Fruit fly (Drosophila melanogaster) whole organism, adult: ENCODE results near the gene CG13318.

ENCODE experiments used
- CG11617 ChIP-seq: fragments of 200-800 bp; sonication (Bioruptor generic); optimal IDR thresholded peaks from 2 replicates; lab custom pipeline; 2017; ENCODE audit warnings: mild to moderate bottlenecking, missing biosample characterization, missing genetic modification reagents, missing genetic modification characterization
- CG12768 ChIP-seq: fragments of 200-800 bp; sonication (Bioruptor generic); optimal IDR thresholded peaks from 2 replicates; lab custom pipeline; 2017; ENCODE audit warnings: missing biosample characterization, missing genetic modification characterization, mild to moderate bottlenecking, moderate library complexity, missing genetic modification reagents
- CG5204 ChIP-seq: fragments of 200-800 bp; sonication (Bioruptor generic); optimal IDR thresholded peaks from 2 replicates; lab custom pipeline; 2016; ENCODE audit warnings: missing biosample characterization, missing genetic modification characterization
- CG7101 ChIP-seq: fragments of 200-800 bp; sonication (Bioruptor generic); optimal IDR thresholded peaks from 2 replicates; lab custom pipeline; 2018; ENCODE audit warnings: missing biosample characterization, mild to moderate bottlenecking, missing genetic modification characterization, moderate library complexity
- Clk ChIP-seq: fragments of 200-800 bp; sonication (Bioruptor generic); optimal IDR thresholded peaks from 2 replicates; lab custom pipeline; 2017; ENCODE audit warnings: missing biosample characterization, missing genetic modification characterization
- bab1 ChIP-seq: fragments of 200-800 bp; sonication (Bioruptor generic); optimal IDR thresholded peaks from 3 replicates; lab custom pipeline; 2019; ENCODE audit warnings: missing biosample characterization, mild to moderate bottlenecking, missing genetic modification characterization, moderate library complexity
- cnc ChIP-seq, 2 experiments: fragments of >200 bp; optimal IDR thresholded peaks; 2 replicates each; lab custom pipeline; 2017
- kay ChIP-seq: fragments of 200-800 bp; sonication (Bioruptor generic); peaks from one replicate; lab custom pipeline; 2016; ENCODE audit warnings: missing biosample characterization, missing genetic modification characterization, borderline replicate concordance
- ovo ChIP-seq: fragments of 200-800 bp; sonication (Bioruptor generic); optimal IDR thresholded peaks from 2 replicates; lab custom pipeline; 2016; ENCODE audit warnings: missing biosample characterization, missing genetic modification characterization

- no peak for TF ChIP-seq kay (GFP tag; lab: Kevin White, UChicago)
- TF ChIP-seq CG11617 (GFP tag; lab: Kevin White, UChicago): no peak
- no peak for TF ChIP-seq bab1 (GFP tag; lab: Kevin White, UChicago)
- no peak for TF ChIP-seq cnc (optimal IDR thresholded peaks at IDR 0.05; lab: Kevin White, UChicago)
- no peak for TF ChIP-seq CG5204
- no peak for TF ChIP-seq ovo
- no peak for TF ChIP-seq Clk (GFP tag; lab: Kevin White, UChicago)
- no peak for TF ChIP-seq CG12768 (GFP tag; lab: Kevin White, UChicago)
- no peak for TF ChIP-seq CG7101 (tag; lab: Kevin White, UChicago)
Observed at dm6 chr3R:8785451-8785850, 13.0 kb upstream of the CG13318 start.
